Worm (Caenorhabditis elegans) whole organism, L3 larva: Measurements from ENCODE around the gene Y39H10B.2.

Experiments used
- ZK546.5 ChIP-seq: sonication (generic microtip); optimal IDR thresholded peaks from 2 replicates; lab custom pipeline; 2017; ENCODE audit warnings: missing biosample characterization, missing genetic modification characterization
- ama-1 ChIP-seq: fragments of 150-350 bp; optimal IDR thresholded peaks from 2 replicates; lab custom pipeline; 2018
- ceh-28 ChIP-seq: fragments of 150-350 bp; optimal IDR thresholded peaks from 2 replicates; lab custom pipeline; 2014; ENCODE audit warnings: missing biosample characterization, missing genetic modification reagents, missing genetic modification characterization
- ceh-82 ChIP-seq: fragments of 150-350 bp; optimal IDR thresholded peaks from 2 replicates; lab custom pipeline; 2014; ENCODE audit warnings: missing biosample characterization, missing genetic modification characterization
- daf-12 ChIP-seq: fragments of 150-350 bp; optimal IDR thresholded peaks from 2 replicates; lab custom pipeline; 2014; ENCODE audit warnings: missing biosample characterization, missing genetic modification reagents, missing genetic modification characterization
- egl-27 ChIP-seq: sonication (generic microtip); optimal IDR thresholded peaks from 4 replicates; lab custom pipeline; 2017; ENCODE audit warnings: missing biosample characterization, missing genetic modification reagents, missing genetic modification characterization
- elt-2 ChIP-seq: sonication (generic microtip); optimal IDR thresholded peaks from 2 replicates; lab custom pipeline; 2016; ENCODE audit warnings: missing genetic modification reagents, mild to moderate bottlenecking, missing genetic modification characterization, missing compliant biosample characterization
- elt-3 ChIP-seq, 3 experiments: fragments of 150-350 bp in 1 of 3; sonication (generic microtip) in 2 of 3; optimal IDR thresholded peaks; 2 replicates in 2 of 3; 4 replicates in 1 of 3; lab custom pipeline; 2014 to 2017; ENCODE audit warnings: missing biosample characterization in 3 of 3, missing genetic modification characterization in 3 of 3
- eor-1 ChIP-seq, 2 experiments: fragments of 150-350 bp; optimal IDR thresholded peaks; 2 replicates each; lab custom pipeline; 2014 to 2018; ENCODE audit warnings: missing biosample characterization in 2 of 2, missing genetic modification characterization in 2 of 2
- fkh-2 ChIP-seq: fragments of 150-350 bp; optimal IDR thresholded peaks from 2 replicates; lab custom pipeline; 2014; ENCODE audit warnings: missing biosample characterization, missing genetic modification reagents, missing genetic modification characterization
- fos-1 ChIP-seq: fragments of 150-350 bp; optimal IDR thresholded peaks from 2 replicates; lab custom pipeline; 2014; ENCODE audit warnings: missing biosample characterization, missing genetic modification characterization
- hmg-11 ChIP-seq: sonication (generic microtip); optimal IDR thresholded peaks from 2 replicates; lab custom pipeline; 2016; ENCODE audit warnings: missing genetic modification characterization, missing compliant biosample characterization
- jun-1 ChIP-seq: fragments of 150-350 bp; optimal IDR thresholded peaks from 2 replicates; lab custom pipeline; 2014; ENCODE audit warnings: missing biosample characterization, missing genetic modification reagents, missing genetic modification characterization
- lin-15B ChIP-seq: fragments of 150-350 bp; optimal IDR thresholded peaks from 2 replicates; lab custom pipeline; 2014; ENCODE audit warnings: missing biosample characterization, missing genetic modification characterization
- lin-39 ChIP-seq: fragments of 150-350 bp; optimal IDR thresholded peaks from 2 replicates; lab custom pipeline; 2018; ENCODE audit warnings: missing biosample characterization, missing genetic modification reagents, missing genetic modification characterization
- lsy-12 ChIP-seq: sonication (generic microtip); optimal IDR thresholded peaks from 2 replicates; lab custom pipeline; 2016; ENCODE audit warnings: mild to moderate bottlenecking, missing genetic modification characterization, missing compliant biosample characterization
- mdl-1 ChIP-seq: fragments of 150-350 bp; optimal IDR thresholded peaks from 2 replicates; lab custom pipeline; 2014; ENCODE audit warnings: missing biosample characterization, missing genetic modification characterization
- nfya-1 ChIP-seq: sonication (generic microtip); optimal IDR thresholded peaks from 2 replicates; lab custom pipeline; 2017; ENCODE audit warnings: missing genetic modification characterization, mild to moderate bottlenecking, missing compliant biosample characterization, antibody characterized with exemption, moderate library complexity; ENCODE audit not compliant: insufficient read depth
- nhr-11 ChIP-seq: fragments of 150-350 bp; optimal IDR thresholded peaks from 2 replicates; lab custom pipeline; 2014; ENCODE audit warnings: missing biosample characterization, missing genetic modification characterization
- nhr-25 ChIP-seq: sonication (generic microtip); optimal IDR thresholded peaks from 2 replicates; lab custom pipeline; 2017; ENCODE audit warnings: missing biosample characterization, missing genetic modification characterization
- nhr-28 ChIP-seq: fragments of 150-350 bp; optimal IDR thresholded peaks from 2 replicates; lab custom pipeline; 2014; ENCODE audit warnings: missing biosample characterization, missing genetic modification characterization
- nhr-43 ChIP-seq: sonication (generic microtip); optimal IDR thresholded peaks from 2 replicates; lab custom pipeline; 2016; ENCODE audit warnings: mild to moderate bottlenecking, missing genetic modification characterization, missing compliant biosample characterization; ENCODE audit not compliant: poor library complexity, severe bottlenecking
- nhr-67 ChIP-seq: fragments of 150-350 bp; optimal IDR thresholded peaks from 2 replicates; lab custom pipeline; 2014; ENCODE audit warnings: missing biosample characterization, missing genetic modification characterization
- nhr-76 ChIP-seq: fragments of 150-350 bp; sonication (generic microtip); optimal IDR thresholded peaks from 5 replicates; lab custom pipeline; 2014; ENCODE audit warnings: missing biosample characterization, missing genetic modification characterization
- pha-4 ChIP-seq: fragments of 150-350 bp; optimal IDR thresholded peaks from 2 replicates; lab custom pipeline; 2014; ENCODE audit warnings: missing biosample characterization, missing genetic modification reagents, missing genetic modification characterization
- skn-1 ChIP-seq: fragments of 150-350 bp; optimal IDR thresholded peaks from 2 replicates; lab custom pipeline; 2014; ENCODE audit warnings: missing biosample characterization, missing genetic modification characterization
- snpc-4 ChIP-seq: fragments of 150-350 bp; optimal IDR thresholded peaks from 2 replicates; lab custom pipeline; 2014; ENCODE audit warnings: missing biosample characterization, missing genetic modification characterization
- tbx-2 ChIP-seq: sonication (generic microtip); optimal IDR thresholded peaks from 2 replicates; lab custom pipeline; 2016; ENCODE audit warnings: mild to moderate bottlenecking, missing genetic modification characterization, missing compliant biosample characterization
- unc-39 ChIP-seq: sonication (generic microtip); optimal IDR thresholded peaks from 4 replicates; lab custom pipeline; 2017; ENCODE audit warnings: missing biosample characterization, missing genetic modification characterization
- unc-62 ChIP-seq: fragments of 150-350 bp; sonication (generic microtip); optimal IDR thresholded peaks from 4 replicates; lab custom pipeline; 2014; ENCODE audit warnings: missing biosample characterization, missing genetic modification reagents, missing genetic modification characterization
- zag-1 ChIP-seq: fragments of 150-350 bp; optimal IDR thresholded peaks from 2 replicates; lab custom pipeline; 2014; ENCODE audit warnings: missing biosample characterization, missing genetic modification characterization
- ztf-11 ChIP-seq: fragments of 150-350 bp; optimal IDR thresholded peaks from 2 replicates; lab custom pipeline; 2014; ENCODE audit warnings: missing biosample characterization, missing genetic modification characterization

Y39H10B.2 gene

DNA sequence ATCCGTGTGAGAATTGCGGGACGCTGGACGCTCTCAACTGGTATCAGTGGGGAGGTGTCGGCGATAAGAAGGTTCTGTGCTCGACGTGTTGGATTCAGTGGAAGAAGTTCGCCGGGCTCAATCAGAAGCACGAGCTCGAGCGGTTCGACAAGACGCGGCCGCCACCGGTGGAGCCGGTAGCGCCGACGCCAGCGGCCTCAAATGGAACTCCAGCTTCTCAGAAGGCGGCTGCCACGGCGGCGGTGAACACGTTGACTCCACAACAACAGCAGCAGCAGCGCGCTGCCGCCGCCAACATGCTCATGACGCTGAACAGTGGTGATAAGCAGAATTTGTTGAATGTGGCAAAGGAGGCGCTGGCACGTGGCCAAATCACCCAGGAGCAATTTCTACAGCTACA, 38.3 kb downstream of the Y39H10B.2 start:
- TF ChIP-seq nhr-28: no peak

DNA sequence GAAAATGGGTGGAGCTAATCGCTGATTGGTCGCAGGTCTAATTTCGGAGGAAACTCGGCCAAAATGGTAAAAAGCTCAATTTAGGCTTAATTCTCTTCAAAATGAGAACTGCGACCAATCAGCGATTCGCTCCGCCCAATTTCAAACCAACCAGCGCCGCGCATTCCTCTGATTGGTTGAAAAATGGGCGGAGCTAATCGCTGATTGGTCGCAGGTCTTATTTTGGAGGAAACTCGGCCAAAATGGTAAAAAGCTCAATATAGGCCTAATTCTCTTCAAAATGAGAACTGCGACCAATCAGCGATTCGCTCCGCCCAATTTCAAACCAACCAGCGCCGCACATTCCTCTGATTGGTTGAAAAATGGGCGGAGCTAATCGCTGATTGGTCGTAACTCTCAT, 39.0 kb downstream of the Y39H10B.2 start:
- TF ChIP-seq nfya-1 (tag; lab: Kevin White, UChicago): peak; percentile 60
- TF ChIP-seq, all 47 proteins: peak for 1; not testable (repeated sequence) for 46

DNA sequence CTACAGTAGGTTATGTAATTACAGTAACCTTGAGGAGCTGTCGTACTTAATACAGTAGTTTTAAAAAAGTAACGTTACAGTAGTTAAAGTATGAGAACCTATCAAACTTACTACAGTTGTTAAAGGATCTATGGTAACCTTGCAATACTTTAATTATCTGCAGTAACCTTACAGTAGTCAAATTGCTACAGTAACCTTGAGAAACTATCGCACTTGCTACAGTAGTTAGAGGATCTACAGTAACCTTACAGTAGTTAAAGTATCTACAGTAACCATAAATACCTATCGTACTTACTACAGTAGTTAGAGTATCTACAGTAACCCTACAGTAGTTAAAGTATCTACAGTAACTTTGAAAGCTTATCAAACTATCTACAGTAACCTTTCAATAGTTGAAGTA, 43.0 kb downstream of the Y39H10B.2 start:
- TF ChIP-seq ama-1 (lab: Kevin White, UChicago): no peak
- no peak for TF ChIP-seq elt-3 (tag; optimal IDR thresholded peaks at IDR 0.05; lab: Kevin White, UChicago)
- TF ChIP-seq fos-1: no peak
- TF ChIP-seq nhr-11 (tag; lab: Kevin White, UChicago): no peak
- no peak for TF ChIP-seq elt-2 (tag; lab: Kevin White, UChicago)
- no peak for TF ChIP-seq eor-1 (tag; optimal IDR thresholded peaks at IDR 0.05; lab: Kevin White, UChicago)
- TF ChIP-seq skn-1 (tag; lab: Kevin White, UChicago): no peak
- no peak for TF ChIP-seq tbx-2 (tag; lab: Kevin White, UChicago)
- no peak for TF ChIP-seq mdl-1
- TF ChIP-seq nhr-76 (tag; lab: Kevin White, UChicago): no peak
- TF ChIP-seq ceh-28 (tag; lab: Kevin White, UChicago): no peak

DNA sequence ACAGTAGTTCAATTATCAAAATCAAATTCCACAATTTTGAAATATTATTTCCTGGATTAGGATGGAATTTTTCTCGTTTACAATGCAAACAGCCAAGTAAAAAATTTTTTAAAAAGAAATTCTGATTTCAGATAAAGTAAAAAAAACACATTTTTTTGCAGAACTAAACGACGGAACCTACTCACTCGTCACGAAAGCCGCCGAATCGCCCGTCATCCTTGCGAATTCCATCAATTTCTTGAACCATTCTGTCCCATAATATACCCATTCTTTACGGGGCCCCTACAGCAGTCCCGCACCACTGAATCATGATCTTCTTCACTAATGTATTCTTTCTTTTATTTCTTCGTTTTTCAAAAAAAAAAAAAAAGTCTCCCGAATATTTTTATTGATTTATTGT, 43.6 kb downstream of the Y39H10B.2 start:
- TF ChIP-seq daf-12 (tag; lab: Kevin White, UChicago): no peak
- no peak for TF ChIP-seq nhr-25 (tag; lab: Kevin White, UChicago)
- no peak for TF ChIP-seq hmg-11 (tag; lab: Kevin White, UChicago)

DNA sequence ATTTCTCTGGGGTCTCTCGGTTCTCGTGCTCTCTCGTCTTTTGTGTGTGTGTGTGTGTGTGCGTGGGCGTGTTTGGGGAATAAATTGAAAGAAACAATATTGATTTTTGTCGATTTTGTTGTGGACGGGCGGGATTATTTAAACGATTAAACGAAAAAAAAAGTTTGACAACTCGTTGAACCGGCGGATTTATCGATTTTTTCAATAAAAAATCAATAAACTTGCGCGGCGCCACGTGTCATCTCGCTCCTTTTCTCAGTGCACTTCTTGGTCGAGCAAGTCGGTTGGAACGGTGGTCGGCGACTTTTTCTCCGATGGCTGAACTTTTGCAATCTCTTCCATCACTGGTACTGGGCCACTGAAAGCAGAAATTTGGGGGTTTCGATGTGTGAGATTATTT, 44.4 kb downstream of the Y39H10B.2 start:
- peak; percentile 52 for TF ChIP-seq ceh-28 (tag; lab: Kevin White, UChicago)
- no peak for TF ChIP-seq jun-1 (tag; lab: Kevin White, UChicago)
- no peak for TF ChIP-seq unc-62 (GFP tag; lab: Kevin White, UChicago)
- no peak for TF ChIP-seq daf-12 (tag; lab: Kevin White, UChicago)
- TF ChIP-seq, all 47 proteins: peak for 1

DNA sequence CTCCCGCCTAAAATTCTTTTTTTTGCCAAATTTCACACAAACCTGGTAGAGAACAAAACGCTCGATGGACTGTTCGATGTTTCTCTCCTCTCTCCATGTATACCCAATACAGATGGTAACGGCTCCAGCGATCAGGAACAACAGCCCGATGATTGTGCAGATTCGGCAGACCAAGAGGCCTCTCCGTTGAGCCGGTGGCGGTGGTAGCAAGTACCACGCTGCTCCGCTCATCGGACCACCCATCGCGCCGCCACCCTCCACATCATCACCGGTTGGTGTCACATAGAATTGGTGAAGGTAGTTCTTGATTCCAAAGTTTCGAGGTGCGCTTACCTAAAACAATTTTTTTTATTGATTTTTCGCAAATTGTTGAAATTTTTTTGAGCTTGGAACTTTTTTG, 46.2 kb downstream of the Y39H10B.2 start:
- TF ChIP-seq lin-39 (no peak), daf-12 (tag; lab: Kevin White, UChicago) (no peak), fos-1 (no peak), ZK546.5 (tag; lab: Kevin White, UChicago) (no peak), egl-27 (tag; lab: Kevin White, UChicago) (no peak), jun-1 (tag; lab: Kevin White, UChicago) (no peak), nhr-43 (tag; lab: Kevin White, UChicago) (no peak)

DNA sequence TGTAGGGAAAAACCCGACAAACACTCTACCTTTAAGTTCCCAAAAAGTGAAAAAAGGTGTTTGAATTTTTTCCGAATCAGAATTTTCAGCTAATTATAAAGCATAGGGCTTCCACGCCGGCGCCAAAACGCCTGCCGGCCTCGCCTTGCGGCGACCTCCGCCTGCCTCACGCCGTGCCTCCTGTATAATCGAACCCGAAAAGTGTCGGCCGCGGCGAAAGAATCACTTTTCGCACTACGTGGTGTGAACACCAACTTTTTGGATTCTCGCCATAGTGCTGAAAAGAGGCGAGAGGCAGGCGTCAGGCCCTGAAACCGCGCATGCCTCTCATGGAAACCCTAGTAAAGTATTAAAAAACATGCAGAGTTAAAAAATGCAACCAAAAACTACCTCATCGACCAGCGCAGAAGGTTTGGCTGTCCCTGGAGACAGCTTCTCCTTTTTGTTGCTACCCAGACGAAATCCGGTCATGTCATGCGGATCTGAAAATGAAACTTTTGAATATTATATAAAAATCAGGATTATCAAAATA, 47.0 kb downstream of the Y39H10B.2 start, which contains the start of gene nrsn-1:
TSS of gene nrsn-1 (minus strand) at position 482 of the 532 bp plus-strand sequence.
- no peak for TF ChIP-seq nhr-11 (tag; lab: Kevin White, UChicago)
- no peak for TF ChIP-seq fkh-2 (tag; lab: Kevin White, UChicago)
- TF ChIP-seq pha-4 (tag; lab: Kevin White, UChicago): no peak
- no peak for TF ChIP-seq nhr-67 (tag; lab: Kevin White, UChicago)
- TF ChIP-seq elt-3 (tag; optimal IDR thresholded peaks at IDR 0.05; lab: Kevin White, UChicago): no peak
- TF ChIP-seq zag-1 (tag; lab: Kevin White, UChicago): no peak
- TF ChIP-seq snpc-4 (tag; lab: Kevin White, UChicago): no peak
- TF ChIP-seq ztf-11 (tag; lab: Kevin White, UChicago): no peak
- TF ChIP-seq ceh-82 (tag; lab: Kevin White, UChicago): no peak
- no peak for TF ChIP-seq unc-62 (GFP tag; lab: Kevin White, UChicago)
- TF ChIP-seq nhr-28: no peak
- no peak for TF ChIP-seq jun-1 (tag; lab: Kevin White, UChicago)
- no peak for TF ChIP-seq lsy-12 (tag; lab: Kevin White, UChicago)
- TF ChIP-seq daf-12 (tag; lab: Kevin White, UChicago): no peak
- no peak for TF ChIP-seq lin-15B
- TF ChIP-seq lin-39: no peak
- TF ChIP-seq fos-1: no peak
- TF ChIP-seq elt-2 (tag; lab: Kevin White, UChicago): no peak
- TF ChIP-seq unc-39 (tag; lab: Kevin White, UChicago): no peak
